Worm (Caenorhabditis elegans): ENCODE measurements around the gene zyg-12.

Gene zyg-12

DNA sequence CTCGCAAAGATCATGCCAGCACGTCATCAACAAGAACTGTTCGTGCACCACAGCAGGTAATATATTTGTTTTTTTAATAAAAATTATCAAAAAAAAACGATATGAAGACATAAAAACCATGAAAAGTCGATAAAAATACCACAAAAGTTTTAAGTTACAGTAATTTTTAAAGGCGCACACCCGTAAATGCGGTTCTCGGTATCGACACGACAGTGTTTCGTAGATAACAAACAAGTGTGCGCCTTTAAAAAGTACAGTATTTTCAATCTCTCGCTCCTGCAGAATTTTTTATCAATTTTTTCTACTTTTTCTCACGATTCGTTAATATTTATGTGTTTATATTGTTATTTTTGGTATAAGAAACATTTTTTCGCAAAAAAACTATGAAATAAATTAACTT lies 44.4 kb upstream of the zyg-12 start:
- TF ChIP-seq unc-86 (tag; optimal IDR thresholded peaks at IDR 0.05) (no peak), nhr-20 (tag; optimal IDR thresholded peaks at IDR 0.05) (no peak)

ce11 chrII:4905883-4906282 lies 43.8 kb upstream of the zyg-12 start:
- TF ChIP-seq skn-1 (tag; optimal IDR thresholded peaks at IDR 0.05) (no peak), lsy-2 (tag; optimal IDR thresholded peaks at IDR 0.05) (no peak), aly-2 (tag; optimal IDR thresholded peaks at IDR 0.05) (no peak), fkh-4 (tag; optimal IDR thresholded peaks at IDR 0.05; ENCODE audit: borderline replicate concordance) (peak; percentile 77), egl-13 (tag; optimal IDR thresholded peaks at IDR 0.05) (no peak), dsc-1 (tag; optimal IDR thresholded peaks at IDR 0.05) (peak; percentile 92)

ce11 chrII:4908160-4908559 lies 41.5 kb upstream of the zyg-12 start:
- no peak for TF ChIP-seq mab-9 (GFP tag; IDR thresholded peaks at IDR 0.05)
- no peak for TF ChIP-seq ztf-11 (tag; optimal IDR thresholded peaks at IDR 0.05)
- TF ChIP-seq nhr-85 (tag) = no peak
- TF ChIP-seq fkh-8 (tag; optimal IDR thresholded peaks at IDR 0.05) = peak; percentile 54
- no peak for TF ChIP-seq egl-13 (tag; optimal IDR thresholded peaks at IDR 0.05)
- TF ChIP-seq jun-1 (tag; optimal IDR thresholded peaks at IDR 0.05) = no peak
- no peak for TF ChIP-seq unc-30 (tag; optimal IDR thresholded peaks at IDR 0.05)
- no peak for TF ChIP-seq ces-1 (GFP tag; optimal IDR thresholded peaks at IDR 0.05)
- TF ChIP-seq C04F5.9 (tag; optimal IDR thresholded peaks at IDR 0.05) = no peak
- TF ChIP-seq ceh-88 (GFP tag; IDR thresholded peaks at IDR 0.05) = no peak
- no peak for TF ChIP-seq pag-3 (tag; optimal IDR thresholded peaks at IDR 0.05; ENCODE audit: borderline replicate concordance, insufficient read depth)
- no peak for TF ChIP-seq elt-2 (tag; optimal IDR thresholded peaks at IDR 0.05)
- TF ChIP-seq unc-62 (GFP tag; optimal IDR thresholded peaks at IDR 0.05) = no peak
- TF ChIP-seq nhr-28 (tag; optimal IDR thresholded peaks at IDR 0.05) = no peak
- TF ChIP-seq lin-15B (tag; optimal IDR thresholded peaks at IDR 0.05) = no peak
- TF ChIP-seq zip-4 (GFP tag; optimal IDR thresholded peaks at IDR 0.05) = no peak
- no peak for TF ChIP-seq C16A3.4 (tag; optimal IDR thresholded peaks at IDR 0.05)
- no peak for TF ChIP-seq fkh-4 (tag; optimal IDR thresholded peaks at IDR 0.05; ENCODE audit: borderline replicate concordance)
- no peak for TF ChIP-seq efl-3 (GFP tag; optimal IDR thresholded peaks at IDR 0.05)
- no peak for TF ChIP-seq hlh-17 (GFP tag; optimal IDR thresholded peaks at IDR 0.05; ENCODE audit: borderline replicate concordance)
- no peak for TF ChIP-seq mef-2 (tag; optimal IDR thresholded peaks at IDR 0.05)
- no peak for TF ChIP-seq vab-15 (tag; optimal IDR thresholded peaks at IDR 0.05)
- TF ChIP-seq lsy-2 (tag; optimal IDR thresholded peaks at IDR 0.05) = peak in 1 of 2 experiments; percentile 5
- no peak for TF ChIP-seq F16B12.6 (tag; optimal IDR thresholded peaks at IDR 0.05)
- peak; percentile 28 for TF ChIP-seq nhr-47 (tag; optimal IDR thresholded peaks at IDR 0.05)
- peak; percentile 14 for TF ChIP-seq snu-23 (GFP tag; optimal IDR thresholded peaks at IDR 0.05)
- no peak for TF ChIP-seq dsc-1 (tag; optimal IDR thresholded peaks at IDR 0.05)
- TF ChIP-seq skn-1 (tag; optimal IDR thresholded peaks at IDR 0.05) = peak; percentile 97
- TF ChIP-seq aly-2 (tag; optimal IDR thresholded peaks at IDR 0.05) = no peak
- TF ChIP-seq grh-1 (GFP tag; IDR thresholded peaks at IDR 0.05) = no peak
- no peak for TF ChIP-seq nhr-237 (tag; optimal IDR thresholded peaks at IDR 0.05)
- TF ChIP-seq fos-1 (tag; optimal IDR thresholded peaks at IDR 0.05) = no peak
- TF ChIP-seq ama-1 (optimal IDR thresholded peaks at IDR 0.05) = no peak
- no peak for TF ChIP-seq mdl-1 (tag; optimal IDR thresholded peaks at IDR 0.05)
- TF ChIP-seq nhr-71 (tag; optimal IDR thresholded peaks at IDR 0.05) = peak; percentile 45
- TF ChIP-seq pqm-1 (tag; optimal IDR thresholded peaks at IDR 0.05) = no peak
- TF ChIP-seq unc-98 (GFP tag; IDR thresholded peaks at IDR 0.05) = no peak
- TF ChIP-seq nhr-20 (tag; optimal IDR thresholded peaks at IDR 0.05) = no peak
- no peak for TF ChIP-seq ceh-63 (GFP tag; optimal IDR thresholded peaks at IDR 0.05)
- no peak for TF ChIP-seq irx-1 (tag; optimal IDR thresholded peaks at IDR 0.05)
- peak; percentile 77 for TF ChIP-seq lin-14 (GFP tag; optimal IDR thresholded peaks at IDR 0.05)
- TF ChIP-seq alr-1 (tag; optimal IDR thresholded peaks at IDR 0.05; ENCODE audit: borderline replicate concordance) = no peak
- peak in 1 of 6 experiments; percentile 7 for TF ChIP-seq elt-3 (tag; optimal IDR thresholded peaks at IDR 0.05)
- peak in 1 of 3 experiments; percentile 2 for TF ChIP-seq dpl-1 (GFP tag; optimal IDR thresholded peaks at IDR 0.05)
- TF ChIP-seq lir-3 (tag; optimal IDR thresholded peaks at IDR 0.05; ENCODE audit: poor library complexity) = no peak
- TF ChIP-seq zag-1 (tag; optimal IDR thresholded peaks at IDR 0.05) = no peak
- TF ChIP-seq tbx-2 (tag; optimal IDR thresholded peaks at IDR 0.05) = peak; percentile 27
